Worm (Caenorhabditis elegans) whole organism, L2 larva: Measurements from ENCODE around the gene srh-111.

ENCODE experiments used
- C34F6.9 ChIP-seq: fragments of 150-350 bp; optimal IDR thresholded peaks from 2 replicates; lab custom pipeline; 2014; ENCODE audit warnings: missing biosample characterization, missing genetic modification characterization
- R02D3.7 ChIP-seq: fragments of 150-350 bp; optimal IDR thresholded peaks from 2 replicates; lab custom pipeline; 2014; ENCODE audit warnings: missing biosample characterization, missing genetic modification characterization
- Y55F3AM.14 ChIP-seq: fragments of 200-800 bp; sonication (Bioruptor generic); optimal IDR thresholded peaks from 2 replicates; lab custom pipeline; 2018; ENCODE audit warnings: mild to moderate bottlenecking, missing genetic modification characterization, missing compliant biosample characterization
- ZK546.5 ChIP-seq: sonication (generic microtip); optimal IDR thresholded peaks from 2 replicates; lab custom pipeline; 2017; ENCODE audit warnings: missing biosample characterization, missing genetic modification characterization
- alr-1 ChIP-seq: fragments of 150-350 bp; optimal IDR thresholded peaks from 2 replicates; lab custom pipeline; 2014; ENCODE audit warnings: missing biosample characterization, missing genetic modification characterization
- ama-1 ChIP-seq: fragments of 150-350 bp; optimal IDR thresholded peaks from 2 replicates; lab custom pipeline; 2018; ENCODE audit warnings: inconsistent platforms
- blmp-1 ChIP-seq: sonication (generic microtip); optimal IDR thresholded peaks from 2 replicates; lab custom pipeline; 2017; ENCODE audit warnings: missing genetic modification characterization, mild to moderate bottlenecking, missing compliant biosample characterization, antibody characterized with exemption, moderate library complexity; ENCODE audit not compliant: insufficient read depth
- ceh-82 ChIP-seq: fragments of 150-350 bp; optimal IDR thresholded peaks from 2 replicates; lab custom pipeline; 2014; ENCODE audit warnings: missing biosample characterization, missing genetic modification characterization
- crh-2 ChIP-seq: sonication (generic microtip); optimal IDR thresholded peaks from 2 replicates; lab custom pipeline; 2017; ENCODE audit warnings: missing biosample characterization, missing genetic modification characterization
- elt-1 ChIP-seq: fragments of 150-350 bp; optimal IDR thresholded peaks from 2 replicates; lab custom pipeline; 2014; ENCODE audit warnings: missing biosample characterization, missing genetic modification characterization
- fos-1 ChIP-seq: fragments of 150-350 bp; optimal IDR thresholded peaks from 2 replicates; lab custom pipeline; 2014; ENCODE audit warnings: missing biosample characterization, missing genetic modification characterization
- gmeb-1 ChIP-seq: fragments of 150-350 bp; optimal IDR thresholded peaks from 2 replicates; lab custom pipeline; 2014; ENCODE audit warnings: missing biosample characterization, missing genetic modification characterization
- lin-11 ChIP-seq: fragments of 150-350 bp; sonication (generic microtip); optimal IDR thresholded peaks from 2 replicates; lab custom pipeline; 2014; ENCODE audit warnings: missing biosample characterization, missing genetic modification characterization, inconsistent platforms, mixed read lengths
- lin-13 ChIP-seq: fragments of 150-350 bp; optimal IDR thresholded peaks from 2 replicates; lab custom pipeline; 2014; ENCODE audit warnings: missing biosample characterization, missing genetic modification reagents, missing genetic modification characterization
- lin-39 ChIP-seq: fragments of 150-350 bp; optimal IDR thresholded peaks from 2 replicates; lab custom pipeline; 2014; ENCODE audit warnings: missing biosample characterization, missing genetic modification reagents, missing genetic modification characterization
- lsy-2 ChIP-seq, 2 experiments: fragments of 150-350 bp in 1 of 2; sonication (generic microtip) in 1 of 2; optimal IDR thresholded peaks; 2 replicates each; lab custom pipeline; 2014 to 2017; ENCODE audit warnings: missing biosample characterization in 2 of 2, missing genetic modification characterization in 2 of 2
- mbf-1 ChIP-seq: sonication (generic microtip); optimal IDR thresholded peaks from 2 replicates; lab custom pipeline; 2017; ENCODE audit warnings: missing biosample characterization, missing genetic modification characterization
- mdl-1 ChIP-seq, 2 experiments: fragments of 150-350 bp in 1 of 2; sonication (generic microtip) in 1 of 2; optimal IDR thresholded peaks; 2 replicates each; lab custom pipeline; 2017; ENCODE audit warnings: missing biosample characterization in 2 of 2, missing genetic modification characterization in 2 of 2
- nhr-11 ChIP-seq: fragments of 150-350 bp; optimal IDR thresholded peaks from 2 replicates; lab custom pipeline; 2014; ENCODE audit warnings: missing biosample characterization, missing genetic modification characterization
- nhr-12 ChIP-seq: fragments of 150-350 bp; optimal IDR thresholded peaks from 2 replicates; lab custom pipeline; 2014; ENCODE audit warnings: missing biosample characterization, missing genetic modification characterization
- nhr-129 ChIP-seq: fragments of 150-350 bp; optimal IDR thresholded peaks from 2 replicates; lab custom pipeline; 2014; ENCODE audit warnings: missing biosample characterization, missing genetic modification characterization
- nhr-21 ChIP-seq: fragments of 150-350 bp; optimal IDR thresholded peaks from 2 replicates; lab custom pipeline; 2014; ENCODE audit warnings: missing biosample characterization, missing genetic modification characterization
- nhr-23 ChIP-seq: fragments of 150-350 bp; optimal IDR thresholded peaks from 2 replicates; lab custom pipeline; 2014; ENCODE audit warnings: missing biosample characterization, missing genetic modification reagents, missing genetic modification characterization
- nhr-25 ChIP-seq: fragments of 150-350 bp; sonication (generic microtip); optimal IDR thresholded peaks from 3 replicates; lab custom pipeline; 2014; ENCODE audit warnings: missing biosample characterization, missing genetic modification characterization
- nhr-6 ChIP-seq: fragments of 150-350 bp; optimal IDR thresholded peaks from 2 replicates; lab custom pipeline; 2014; ENCODE audit warnings: missing biosample characterization, missing genetic modification characterization
- peb-1 ChIP-seq: fragments of 150-350 bp; optimal IDR thresholded peaks from 2 replicates; lab custom pipeline; 2014; ENCODE audit warnings: missing biosample characterization, missing genetic modification characterization
- sem-4 ChIP-seq: fragments of 150-350 bp; optimal IDR thresholded peaks from 2 replicates; lab custom pipeline; 2014; ENCODE audit warnings: missing biosample characterization, missing genetic modification reagents, missing genetic modification characterization
- skn-1 ChIP-seq: sonication (generic microtip); optimal IDR thresholded peaks from 2 replicates; lab custom pipeline; 2017; ENCODE audit warnings: missing biosample characterization, missing genetic modification characterization
- sma-3 ChIP-seq: sonication (generic microtip); optimal IDR thresholded peaks from 2 replicates; lab custom pipeline; 2016; ENCODE audit warnings: missing genetic modification reagents, missing genetic modification characterization, missing compliant biosample characterization
- sma-9 ChIP-seq, 2 experiments: fragments of 150-350 bp in 1 of 2; sonication (generic microtip) in 1 of 2; optimal IDR thresholded peaks; 2 replicates each; lab custom pipeline; 2014 to 2016; ENCODE audit warnings: missing genetic modification characterization in 2 of 2, mild to moderate bottlenecking in 1 of 2, missing biosample characterization in 1 of 2, missing compliant biosample characterization in 1 of 2, missing genetic modification reagents in 1 of 2, moderate library complexity in 1 of 2
- snpc-4 ChIP-seq: fragments of 150-350 bp; optimal IDR thresholded peaks from 2 replicates; lab custom pipeline; 2014; ENCODE audit warnings: missing biosample characterization, missing genetic modification characterization
- unc-39 ChIP-seq: fragments of 150-350 bp; optimal IDR thresholded peaks from 2 replicates; lab custom pipeline; 2014; ENCODE audit warnings: missing biosample characterization, missing genetic modification characterization
- zag-1 ChIP-seq: fragments of 150-350 bp; optimal IDR thresholded peaks from 2 replicates; lab custom pipeline; 2014; ENCODE audit warnings: missing biosample characterization, missing genetic modification characterization
- ztf-11 ChIP-seq: sonication (generic microtip); optimal IDR thresholded peaks from 2 replicates; lab custom pipeline; 2017; ENCODE audit warnings: missing biosample characterization, missing genetic modification characterization
- ztf-4 ChIP-seq: fragments of 150-350 bp; optimal IDR thresholded peaks from 2 replicates; lab custom pipeline; 2014; ENCODE audit warnings: missing biosample characterization, missing genetic modification characterization

srh-111 gene

ce11 chrV:17520735-17521134 lies 35.8 kb upstream of the srh-111 start, which contains the start of gene fbxa-136:
Gene fbxa-136, plus strand, starts transcription at chrV:17521035.
- TF ChIP-seq sma-3 (GFP tag; lab: Kevin White, UChicago) (no peak), gmeb-1 (tag; lab: Kevin White, UChicago) (peak; percentile 26)

- TF ChIP-seq zag-1 (tag; lab: Kevin White, UChicago) (no peak), ama-1 (lab: Kevin White, UChicago) (no peak), nhr-21 (tag; lab: Kevin White, UChicago) (no peak), Y55F3AM.14 (GFP tag; lab: Kevin White, UChicago) (no peak), sma-9 (GFP tag; optimal IDR thresholded peaks at IDR 0.05; lab: Kevin White, UChicago) (no peak), sma-9 (tag; optimal IDR thresholded peaks at IDR 0.05; lab: Kevin White, UChicago) (no peak), snpc-4 (tag; lab: Kevin White, UChicago) (no peak), unc-39 (tag; lab: Kevin White, UChicago) (no peak), crh-2 (no peak), blmp-1 (tag; lab: Kevin White, UChicago) (no peak), ztf-11 (tag; lab: Kevin White, UChicago) (no peak), ZK546.5 (tag; lab: Kevin White, UChicago) (no peak), alr-1 (tag; lab: Kevin White, UChicago) (no peak), C34F6.9 (tag; lab: Kevin White, UChicago) (no peak), lin-39 (no peak), mbf-1 (tag; lab: Kevin White, UChicago) (no peak), nhr-12 (tag; lab: Kevin White, UChicago) (no peak), peb-1 (tag; lab: Kevin White, UChicago) (no peak), fos-1 (tag; lab: Kevin White, UChicago) (no peak), elt-1 (tag; lab: Kevin White, UChicago) (no peak), lin-11 (tag; lab: Kevin White, UChicago) (no peak)
Observed at ce11 chrV:17513831-17514230, 28.9 kb upstream of the srh-111 start.

DNA sequence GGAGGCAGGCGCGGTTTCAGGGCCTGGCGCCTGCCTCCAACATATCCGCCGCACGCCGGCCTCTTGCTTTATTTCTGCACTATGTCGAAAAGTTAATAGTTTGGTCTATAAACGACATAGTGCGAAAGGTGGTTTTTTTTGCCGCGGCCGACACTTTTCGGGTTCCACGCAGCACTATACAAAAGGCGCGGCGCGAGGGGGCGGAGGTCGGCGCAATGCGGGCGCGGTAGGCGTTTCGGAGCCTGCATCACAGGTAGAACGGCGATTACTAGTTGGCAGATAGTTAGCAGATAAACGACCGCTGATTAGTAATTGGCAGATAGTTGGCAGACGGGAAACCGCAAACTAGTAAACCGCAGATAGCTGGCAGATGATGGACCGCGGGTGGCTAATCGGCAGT lies 27.8 kb upstream of the srh-111 start:
- TF ChIP-seq lin-13 (GFP tag; lab: Kevin White, UChicago), result no peak
- no peak for TF ChIP-seq nhr-6
- no peak for TF ChIP-seq nhr-12 (tag; lab: Kevin White, UChicago)
- TF ChIP-seq nhr-25, result no peak
- TF ChIP-seq nhr-21 (tag; lab: Kevin White, UChicago), result no peak
- TF ChIP-seq mdl-1 (tag; optimal IDR thresholded peaks at IDR 0.05; lab: Kevin White, UChicago), result no peak
- TF ChIP-seq crh-2, result no peak
- TF ChIP-seq nhr-23 (tag; lab: Kevin White, UChicago), result no peak
- TF ChIP-seq R02D3.7, result no peak
- TF ChIP-seq sem-4 (tag; lab: Kevin White, UChicago), result no peak
- no peak for TF ChIP-seq ztf-4 (tag; lab: Kevin White, UChicago)
- TF ChIP-seq nhr-129 (tag; lab: Kevin White, UChicago), result no peak
- TF ChIP-seq sma-3 (GFP tag; lab: Kevin White, UChicago), result no peak
- no peak for TF ChIP-seq alr-1 (tag; lab: Kevin White, UChicago)

DNA sequence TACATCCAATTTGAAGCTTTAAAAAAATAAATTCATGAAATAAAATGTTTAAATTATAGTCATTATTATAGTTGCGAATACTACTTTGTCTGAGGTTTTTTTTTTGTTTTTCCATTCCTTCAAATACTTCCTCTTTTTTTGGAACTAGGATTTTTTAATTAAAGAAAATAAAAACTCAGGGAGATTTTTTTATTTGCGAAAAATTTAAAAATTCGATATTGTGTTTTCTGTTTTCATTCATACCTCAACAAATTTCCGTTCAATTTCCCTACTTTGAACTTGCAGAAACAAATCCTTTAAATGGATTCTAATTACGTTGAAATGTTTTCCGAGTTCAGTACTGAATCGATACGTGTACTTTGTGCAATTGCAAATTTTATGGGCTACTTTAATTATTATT lies 23.5 kb upstream of the srh-111 start, which contains the start of gene srw-32:
srw-32 (plus strand) TSS at position 301 of the 400 bp plus-strand sequence.
- TF ChIP-seq skn-1 (tag; lab: Kevin White, UChicago) (no peak), alr-1 (tag; lab: Kevin White, UChicago) (no peak), nhr-11 (tag; lab: Kevin White, UChicago) (no peak), elt-1 (tag; lab: Kevin White, UChicago) (no peak), lin-11 (tag; lab: Kevin White, UChicago) (no peak), nhr-25 (no peak), ztf-4 (tag; lab: Kevin White, UChicago) (no peak), sem-4 (tag; lab: Kevin White, UChicago) (no peak), C34F6.9 (tag; lab: Kevin White, UChicago) (no peak), nhr-12 (tag; lab: Kevin White, UChicago) (no peak), mbf-1 (tag; lab: Kevin White, UChicago) (no peak), sma-9 (GFP tag; optimal IDR thresholded peaks at IDR 0.05; lab: Kevin White, UChicago) (no peak), sma-9 (tag; optimal IDR thresholded peaks at IDR 0.05; lab: Kevin White, UChicago) (no peak), ceh-82 (tag; lab: Kevin White, UChicago) (no peak), snpc-4 (tag; lab: Kevin White, UChicago) (no peak), lsy-2 (tag; optimal IDR thresholded peaks at IDR 0.05; lab: Kevin White, UChicago) (no peak), lin-39 (no peak), nhr-6 (no peak), blmp-1 (tag; lab: Kevin White, UChicago) (no peak), peb-1 (tag; lab: Kevin White, UChicago) (no peak)
- TF ChIP-seq, all 48 proteins: peak for 0
